Worm (Caenorhabditis elegans) whole organism, L4 larva: ENCODE measurements around the gene cyp-35B3.

Experiments used
- F49E8.2 ChIP-seq: sonication (generic microtip); optimal IDR thresholded peaks from 2 replicates; lab custom pipeline; 2016; ENCODE audit warnings: missing compliant biosample characterization, mild to moderate bottlenecking, missing genetic modification characterization, borderline replicate concordance
- ceh-62 ChIP-seq: sonication (generic microtip); optimal IDR thresholded peaks from 2 replicates; lab custom pipeline; 2017; ENCODE audit warnings: missing biosample characterization, missing genetic modification characterization
- dmd-9 ChIP-seq: fragments of 200-800 bp; sonication (Bioruptor generic); IDR thresholded peaks from 2 replicates; pipeline ENCODE4 v1.3.6; 2022; ENCODE audit warnings: missing genetic modification reagents, missing genetic modification characterization, missing compliant biosample characterization
- fkh-10 ChIP-seq: fragments of 150-350 bp; optimal IDR thresholded peaks from 2 replicates; lab custom pipeline; 2014; ENCODE audit warnings: missing biosample characterization, missing genetic modification reagents, missing genetic modification characterization
- lin-13 ChIP-seq: fragments of 150-350 bp; optimal IDR thresholded peaks from 2 replicates; lab custom pipeline; 2014; ENCODE audit warnings: missing biosample characterization, missing genetic modification reagents, missing genetic modification characterization
- lin-38 ChIP-seq: fragments of 200-800 bp; sonication (Bioruptor generic); IDR thresholded peaks from 2 replicates; pipeline ENCODE4 v1.3.6; 2022; ENCODE audit warnings: missing genetic modification reagents, missing genetic modification characterization, missing compliant biosample characterization
- tag-97 ChIP-seq: fragments of 200-800 bp; sonication (Bioruptor generic); IDR thresholded peaks from 2 replicates; pipeline ENCODE4 v1.3.6; 2022; ENCODE audit warnings: missing genetic modification characterization, missing compliant biosample characterization
- unc-39 ChIP-seq: sonication (generic microtip); optimal IDR thresholded peaks from 2 replicates; lab custom pipeline; 2017; ENCODE audit warnings: missing biosample characterization, missing genetic modification characterization

ce11 chrV:3938789-3939188, 6.4 kb upstream of the cyp-35B3 start, which contains the start of gene cyp-35B1:
- no peak for TF ChIP-seq F49E8.2
- no peak for TF ChIP-seq lin-38 (GFP tag; lab: Robert Waterston, UW)
- no peak for TF ChIP-seq lin-13 (GFP tag; lab: Kevin White, UChicago)
- TF ChIP-seq ceh-62 = no peak
- TF ChIP-seq dmd-9 (GFP tag; lab: Robert Waterston, UW) = no peak
- TF ChIP-seq unc-39 = no peak
- no peak for TF ChIP-seq fkh-10
- no peak for TF ChIP-seq tag-97
